Fruit fly (Drosophila melanogaster): Measurements from ENCODE around the gene mthl12.

- TF ChIP-seq h (optimal IDR thresholded peaks at IDR 0.05) (no peak), psq (optimal IDR thresholded peaks at IDR 0.05) (no peak), Sin3A (optimal IDR thresholded peaks at IDR 0.05) (no peak), Myc (optimal IDR thresholded peaks at IDR 0.05) (no peak), ttk (optimal IDR thresholded peaks at IDR 0.05) (no peak)
Observed at dm6 chr3R:13371840-13372680, 18.6 kb downstream of the mthl12 start, which contains the start of the genes Lip3 and CG34309.
